Fruit fly (Drosophila melanogaster) whole organism, embryonic: ENCODE data around the gene mus201.

Experiments used
- B-H2 ChIP-seq: fragments of 200-800 bp; sonication (Bioruptor generic); optimal IDR thresholded peaks from 2 replicates; lab custom pipeline; 2018; ENCODE audit warnings: missing biosample characterization, mild to moderate bottlenecking, missing genetic modification characterization
- BtbVII ChIP-seq: fragments of 200-800 bp; sonication (Bioruptor generic); optimal IDR thresholded peaks from 3 replicates; lab custom pipeline; 2017; ENCODE audit warnings: missing biosample characterization, mild to moderate bottlenecking, missing genetic modification characterization
- CG11085 ChIP-seq: fragments of 200-800 bp; sonication (Bioruptor generic); IDR thresholded peaks from 2 replicates; pipeline ENCODE4 v1.3.6; 2022; ENCODE audit warnings: missing biosample characterization, missing genetic modification characterization
- CG11695 ChIP-seq: fragments of 200-800 bp; sonication (Bioruptor generic); IDR thresholded peaks from 3 replicates; pipeline ENCODE4 v1.3.6; 2022; ENCODE audit warnings: missing biosample characterization, missing genetic modification characterization
- CG12219 ChIP-seq: fragments of 200-800 bp; sonication (Bioruptor generic); optimal IDR thresholded peaks from 3 replicates; lab custom pipeline; 2018; ENCODE audit warnings: missing biosample characterization, mild to moderate bottlenecking, missing genetic modification characterization
- CG12236 ChIP-seq: fragments of 200-800 bp; sonication (Bioruptor generic); optimal IDR thresholded peaks from 2 replicates; lab custom pipeline; 2016; ENCODE audit warnings: missing biosample characterization, missing genetic modification characterization
- CG13624 ChIP-seq: fragments of 200-800 bp; sonication (Bioruptor generic); optimal IDR thresholded peaks from 2 replicates; lab custom pipeline; 2016; ENCODE audit warnings: missing biosample characterization, missing genetic modification characterization
- CG15073 ChIP-seq: fragments of 200-800 bp; sonication (Bioruptor generic); optimal IDR thresholded peaks from 2 replicates; lab custom pipeline; 2016; ENCODE audit warnings: missing biosample characterization, missing genetic modification characterization
- CG15696 ChIP-seq: fragments of 200-800 bp; sonication (Bioruptor generic); optimal IDR thresholded peaks from 2 replicates; lab custom pipeline; 2019; ENCODE audit warnings: missing biosample characterization, mild to moderate bottlenecking, missing genetic modification characterization, moderate library complexity
- CG17912 ChIP-seq: fragments of 200-800 bp; sonication (Bioruptor generic); optimal IDR thresholded peaks from 2 replicates; lab custom pipeline; 2018; ENCODE audit warnings: missing biosample characterization, mild to moderate bottlenecking, missing genetic modification characterization
- CG1792 ChIP-seq: fragments of 200-800 bp; sonication (Bioruptor generic); optimal IDR thresholded peaks from 2 replicates; lab custom pipeline; 2016; ENCODE audit warnings: missing biosample characterization, missing genetic modification characterization
- CG1832 ChIP-seq: fragments of 200-800 bp; sonication (Bioruptor generic); optimal IDR thresholded peaks from 2 replicates; lab custom pipeline; 2017; ENCODE audit warnings: missing biosample characterization, mild to moderate bottlenecking, missing genetic modification characterization, inconsistent platforms
- CG18476 ChIP-seq: fragments of 200-800 bp; sonication (Bioruptor generic); optimal IDR thresholded peaks from 2 replicates; lab custom pipeline; 2016; ENCODE audit warnings: missing biosample characterization, mild to moderate bottlenecking, missing genetic modification characterization
- CG30431 ChIP-seq: fragments of 200-800 bp; sonication (Bioruptor generic); optimal IDR thresholded peaks from 2 replicates; lab custom pipeline; 2017; ENCODE audit warnings: missing biosample characterization, missing genetic modification characterization
- CG5180 ChIP-seq: fragments of 200-800 bp; sonication (Bioruptor generic); optimal IDR thresholded peaks from 3 replicates; lab custom pipeline; 2017; ENCODE audit warnings: missing biosample characterization, missing genetic modification characterization, mild to moderate bottlenecking, moderate library complexity, missing genetic modification reagents
- CG6272 ChIP-seq: fragments of 200-800 bp; sonication (Bioruptor generic); IDR thresholded peaks from 2 replicates; pipeline ENCODE4 v1.3.6; 2022; ENCODE audit warnings: missing biosample characterization, missing genetic modification characterization
- CG6683 ChIP-seq: fragments of 200-800 bp; sonication (Bioruptor generic); optimal IDR thresholded peaks from 2 replicates; lab custom pipeline; 2017; ENCODE audit warnings: missing biosample characterization, mild to moderate bottlenecking, missing genetic modification characterization, missing genetic modification reagents
- CG7357 ChIP-seq: fragments of 200-800 bp; sonication (Bioruptor generic); IDR thresholded peaks from 3 replicates; pipeline ENCODE4 v1.3.6; 2022; ENCODE audit warnings: missing biosample characterization, missing genetic modification characterization
- CG7786 ChIP-seq: fragments of 200-800 bp; sonication (Bioruptor generic); optimal IDR thresholded peaks from 2 replicates; lab custom pipeline; 2016; ENCODE audit warnings: missing biosample characterization, missing genetic modification characterization
- CG7839 ChIP-seq: fragments of 200-800 bp; sonication (Bioruptor generic); optimal IDR thresholded peaks from 3 replicates; lab custom pipeline; 2018; ENCODE audit warnings: missing biosample characterization, mild to moderate bottlenecking, missing genetic modification characterization, moderate library complexity
- CG8765 ChIP-seq: fragments of 200-800 bp; sonication (Bioruptor generic); IDR thresholded peaks from 2 replicates; pipeline ENCODE4 v1.3.6; 2022; ENCODE audit warnings: missing biosample characterization, missing genetic modification characterization
- D ChIP-seq, 2 experiments: fragments of 200-800 bp in 1 of 2; fragments of >200 bp in 1 of 2; sonication (Bioruptor generic) in 1 of 2; optimal IDR thresholded peaks; 2 replicates in 1 of 2; 3 replicates in 1 of 2; lab custom pipeline; 2017; ENCODE audit warnings: mild to moderate bottlenecking in 1 of 2, missing biosample characterization in 1 of 2, missing genetic modification characterization in 1 of 2, missing genetic modification reagents in 1 of 2
- D19A ChIP-seq: fragments of 200-800 bp; optimal IDR thresholded peaks from 3 replicates; lab custom pipeline; 2019; ENCODE audit warnings: missing biosample characterization, mild to moderate bottlenecking, missing genetic modification characterization, moderate library complexity
- Dbx ChIP-seq: fragments of 200-800 bp; sonication (Bioruptor generic); IDR thresholded peaks from 3 replicates; pipeline ENCODE4 v1.3.6; 2022; ENCODE audit warnings: missing biosample characterization, missing genetic modification characterization
- Deaf1 ChIP-seq: fragments of 200-800 bp; optimal IDR thresholded peaks from 3 replicates; lab custom pipeline; 2019; ENCODE audit warnings: missing biosample characterization, mild to moderate bottlenecking, missing genetic modification characterization, moderate library complexity
- Dek ChIP-seq: fragments of 200-800 bp; sonication (Bioruptor generic); optimal IDR thresholded peaks from 3 replicates; lab custom pipeline; 2019; ENCODE audit warnings: missing biosample characterization, mild to moderate bottlenecking, missing genetic modification characterization, moderate library complexity
- Hey ChIP-seq: fragments of 200-800 bp; sonication (Bioruptor generic); optimal IDR thresholded peaks from 3 replicates; lab custom pipeline; 2018; ENCODE audit warnings: missing biosample characterization, mild to moderate bottlenecking, missing genetic modification characterization
- MBD-R2 ChIP-seq: fragments of 200-800 bp; sonication (Bioruptor generic); IDR thresholded peaks from 2 replicates; pipeline ENCODE4 v1.3.6; 2022; ENCODE audit warnings: missing biosample characterization, missing genetic modification characterization
- NFAT ChIP-seq: fragments of 200-800 bp; sonication (Bioruptor generic); IDR thresholded peaks from 2 replicates; pipeline ENCODE4 v1.3.6; 2022; ENCODE audit warnings: missing biosample characterization, missing genetic modification characterization
- Sox100B ChIP-seq: fragments of 200-800 bp; sonication (Bioruptor generic); optimal IDR thresholded peaks from 3 replicates; lab custom pipeline; 2018; ENCODE audit warnings: missing biosample characterization, mild to moderate bottlenecking, missing genetic modification characterization
- Spps ChIP-seq: fragments of 200-800 bp; sonication (Bioruptor generic); optimal IDR thresholded peaks from 2 replicates; lab custom pipeline; 2018; ENCODE audit warnings: missing biosample characterization, mild to moderate bottlenecking, missing genetic modification characterization
- Stat92E ChIP-seq, 3 experiments: fragments of >200 bp in 2 of 3; fragments of 200-800 bp in 1 of 3; sonication (Bioruptor generic) in 1 of 3; optimal IDR thresholded peaks; 2 replicates each; lab custom pipeline; 2017 to 2019; ENCODE audit warnings: missing biosample characterization in 3 of 3, missing genetic modification characterization in 3 of 3, mild to moderate bottlenecking in 1 of 3, moderate library complexity in 1 of 3
- Taf1 ChIP-seq: fragments of 200-800 bp; sonication (Bioruptor generic); IDR thresholded peaks from 2 replicates; pipeline ENCODE4 v1.3.6; 2022; ENCODE audit warnings: missing biosample characterization, missing genetic modification characterization
- Tbp ChIP-seq: fragments of >200 bp; optimal IDR thresholded peaks from 2 replicates; lab custom pipeline; 2018; ENCODE audit warnings: missing biosample characterization, missing genetic modification characterization
- bab2 ChIP-seq: fragments of 200-800 bp; sonication (Bioruptor generic); optimal IDR thresholded peaks from 2 replicates; lab custom pipeline; 2016; ENCODE audit warnings: missing biosample characterization, missing genetic modification characterization
- croc ChIP-seq: fragments of 200-800 bp; sonication (Bioruptor generic); conservative IDR thresholded peaks from 3 replicates; pipeline ENCODE4 v1.3.6; 2022; ENCODE audit warnings: missing biosample characterization, missing genetic modification characterization
- dm ChIP-seq: fragments of 200-800 bp; sonication (Bioruptor generic); optimal IDR thresholded peaks from 3 replicates; lab custom pipeline; 2016; ENCODE audit warnings: missing biosample characterization, missing genetic modification characterization
- dmrt11E ChIP-seq: fragments of 200-800 bp; sonication (Bioruptor generic); optimal IDR thresholded peaks from 3 replicates; lab custom pipeline; 2018; ENCODE audit warnings: missing biosample characterization, mild to moderate bottlenecking, missing genetic modification characterization, moderate library complexity
- fd96Cb ChIP-seq: fragments of 200-800 bp; sonication (Bioruptor generic); optimal IDR thresholded peaks from 2 replicates; lab custom pipeline; 2018; ENCODE audit warnings: missing biosample characterization, mild to moderate bottlenecking, missing genetic modification characterization, moderate library complexity
- fru ChIP-seq: fragments of >200 bp; optimal IDR thresholded peaks from 2 replicates; lab custom pipeline; 2017
- gcm2 ChIP-seq: fragments of 200-800 bp; sonication (Bioruptor generic); optimal IDR thresholded peaks from 2 replicates; lab custom pipeline; 2016; ENCODE audit warnings: missing biosample characterization, missing genetic modification characterization
- inv ChIP-seq: fragments of 200-800 bp; sonication (Bioruptor generic); IDR thresholded peaks from 2 replicates; pipeline ENCODE4 v1.3.6; 2022; ENCODE audit warnings: missing biosample characterization, missing genetic modification characterization; ENCODE audit not compliant: partially characterized antibody
- knrl ChIP-seq: fragments of 200-800 bp; sonication (Bioruptor generic); IDR thresholded peaks from 3 replicates; pipeline ENCODE4 v1.3.6; 2022; ENCODE audit warnings: missing biosample characterization, missing genetic modification characterization; ENCODE audit not compliant: partially characterized antibody
- nerfin-2 ChIP-seq: fragments of 200-800 bp; sonication (Bioruptor generic); IDR thresholded peaks from 2 replicates; pipeline ENCODE4 v1.3.6; 2022; ENCODE audit warnings: missing biosample characterization, missing genetic modification characterization; ENCODE audit not compliant: partially characterized antibody
- pfk ChIP-seq: fragments of 200-800 bp; sonication (Bioruptor generic); optimal IDR thresholded peaks from 2 replicates; lab custom pipeline; 2018; ENCODE audit warnings: missing biosample characterization, mild to moderate bottlenecking, missing genetic modification characterization, moderate library complexity
- phol ChIP-seq: fragments of 200-800 bp; sonication (Bioruptor generic); optimal IDR thresholded peaks from 3 replicates; lab custom pipeline; 2018; ENCODE audit warnings: missing biosample characterization, mild to moderate bottlenecking, missing genetic modification characterization, moderate library complexity
- sug ChIP-seq: fragments of 200-800 bp; optimal IDR thresholded peaks from 2 replicates; lab custom pipeline; 2019; ENCODE audit warnings: missing biosample characterization, mild to moderate bottlenecking, missing genetic modification characterization, moderate library complexity
- tx ChIP-seq: fragments of 200-800 bp; sonication (Bioruptor generic); optimal IDR thresholded peaks from 2 replicates; lab custom pipeline; 2016; ENCODE audit warnings: missing biosample characterization, missing genetic modification characterization

Gene mus201

dm6 chr2L:8414887-8415883, 22.8 kb upstream of the mus201 start, which contains the start of the genes CG13398 and Akap200 (continued):
- TF ChIP-seq CG12219 (no peak), CG15073 (GFP tag; lab: Kevin White, UChicago) (no peak), CG7786 (peak; percentile 4), tx (GFP tag; lab: Kevin White, UChicago) (no peak), knrl (GFP tag; lab: Robert Waterston, UW) (no peak), Dbx (GFP tag; lab: Robert Waterston, UW) (no peak), CG13624 (GFP tag; lab: Kevin White, UChicago) (no peak), dmrt11E (tag; lab: Kevin White, UChicago) (no peak), MBD-R2 (peak; percentile 58), D (optimal IDR thresholded peaks at IDR 0.05; lab: Kevin White, UChicago) (no peak), D (GFP tag; optimal IDR thresholded peaks at IDR 0.05; lab: Kevin White, UChicago) (no peak), fd96Cb (tag; lab: Kevin White, UChicago) (peak; percentile 36), CG7357 (GFP tag; lab: Robert Waterston, UW) (no peak), croc (GFP tag; lab: Robert Waterston, UW) (no peak; the same call in 2 of the 3 replicates), Spps (tag; lab: Kevin White, UChicago) (no peak), inv (GFP tag; lab: Robert Waterston, UW) (no peak), CG8765 (GFP tag; lab: Robert Waterston, UW) (no peak), Dek (tag; lab: Kevin White, UChicago) (no peak), CG1832 (GFP tag; lab: Kevin White, UChicago) (no peak), Stat92E (GFP tag; optimal IDR thresholded peaks at IDR 0.05; lab: Kevin White, UChicago) (no peak), CG7839 (tag; lab: Kevin White, UChicago) (no peak), BtbVII (no peak), CG30431 (GFP tag; lab: Kevin White, UChicago) (no peak), CG6272 (GFP tag; lab: Robert Waterston, UW) (no peak), CG5180 (GFP tag; lab: Kevin White, UChicago) (no peak), phol (tag; lab: Kevin White, UChicago) (peak; percentile 94), CG11085 (GFP tag; lab: Robert Waterston, UW) (no peak), Deaf1 (tag; lab: Kevin White, UChicago) (no peak), Hey (tag; lab: Kevin White, UChicago) (no peak), D19A (tag; lab: Kevin White, UChicago) (peak; percentile 41), Tbp (GFP tag; lab: Kevin White, UChicago) (peak; percentile 79), fru (lab: Kevin White, UChicago) (no peak), bab2 (no peak), CG12236 (GFP tag; lab: Kevin White, UChicago) (no peak), CG6683 (GFP tag; lab: Kevin White, UChicago) (no peak), CG1792 (no peak), NFAT (GFP tag; lab: Robert Waterston, UW) (no peak), nerfin-2 (no peak), CG11695 (GFP tag; lab: Robert Waterston, UW) (no peak), CG17912 (GFP tag; lab: Kevin White, UChicago) (peak; percentile 24), B-H2 (GFP tag; lab: Kevin White, UChicago) (peak; percentile 29), gcm2 (GFP tag; lab: Kevin White, UChicago) (no peak), pfk (GFP tag; lab: Kevin White, UChicago) (no peak), Taf1 (GFP tag; lab: Robert Waterston, UW) (no peak), Sox100B (GFP tag; lab: Kevin White, UChicago) (peak; percentile 44), CG15696 (tag; lab: Kevin White, UChicago) (peak; percentile 31), CG18476 (GFP tag; lab: Kevin White, UChicago) (peak; percentile 44), dm (GFP tag; lab: Kevin White, UChicago) (no peak), sug (tag; lab: Kevin White, UChicago) (peak; percentile 14)
